Worm (Caenorhabditis elegans) whole organism, late embryonic: ENCODE measurements around the gene F47D12.7.
A peak's percentile ranks its signal among the peaks of the same experiment; 100 is the strongest.

Source experiments
- F13H6.1 ChIP-seq: sonication (generic microtip); optimal IDR thresholded peaks from 2 replicates; lab custom pipeline; 2016; ENCODE audit warnings: missing genetic modification characterization, missing compliant biosample characterization
- K02D7.2 ChIP-seq: sonication (generic microtip); optimal IDR thresholded peaks from 2 replicates; lab custom pipeline; 2017; ENCODE audit warnings: mild to moderate bottlenecking, missing genetic modification characterization, missing compliant biosample characterization
- ceh-19 ChIP-seq: fragments of 200-800 bp; sonication (Bioruptor generic); optimal IDR thresholded peaks from 2 replicates; lab custom pipeline; 2018; ENCODE audit warnings: mild to moderate bottlenecking, missing genetic modification characterization, missing compliant biosample characterization
- ets-4 ChIP-seq: sonication (generic microtip); optimal IDR thresholded peaks from 2 replicates; lab custom pipeline; 2016; ENCODE audit warnings: missing genetic modification characterization, missing compliant biosample characterization
- eyg-1 ChIP-seq: sonication (generic microtip); optimal IDR thresholded peaks from 2 replicates; lab custom pipeline; 2016; ENCODE audit warnings: missing genotype, missing genetic modification characterization, missing compliant biosample characterization
- hlh-8 ChIP-seq: sonication (generic microtip); optimal IDR thresholded peaks from 2 replicates; lab custom pipeline; 2016; ENCODE audit warnings: missing genotype, missing genetic modification characterization, missing compliant biosample characterization
- lin-11 ChIP-seq: fragments of 200-800 bp; sonication (Bioruptor generic); optimal IDR thresholded peaks from 2 replicates; lab custom pipeline; 2018; ENCODE audit warnings: mild to moderate bottlenecking, missing genetic modification characterization, missing compliant biosample characterization
- nfya-1 ChIP-seq: sonication (generic microtip); optimal IDR thresholded peaks from 2 replicates; lab custom pipeline; 2017; ENCODE audit warnings: missing genetic modification characterization, mild to moderate bottlenecking, missing compliant biosample characterization, antibody characterized with exemption, moderate library complexity
- pqm-1 ChIP-seq: sonication (generic microtip); optimal IDR thresholded peaks from 2 replicates; lab custom pipeline; 2016; ENCODE audit warnings: missing genetic modification characterization, missing compliant biosample characterization
- syd-9 ChIP-seq: sonication (generic microtip); optimal IDR thresholded peaks from 2 replicates; lab custom pipeline; 2016; ENCODE audit warnings: mild to moderate bottlenecking, missing genetic modification characterization, moderate library complexity, missing compliant biosample characterization
- tbx-2 ChIP-seq: sonication (generic microtip); optimal IDR thresholded peaks from 2 replicates; lab custom pipeline; 2016; ENCODE audit warnings: missing genetic modification characterization, missing compliant biosample characterization
- ttx-3 ChIP-seq: sonication (generic microtip); optimal IDR thresholded peaks from 2 replicates; lab custom pipeline; 2016; ENCODE audit warnings: missing genetic modification reagents, missing genetic modification characterization, missing compliant biosample characterization
- unc-42 ChIP-seq: sonication (generic microtip); optimal IDR thresholded peaks from 2 replicates; lab custom pipeline; 2016; ENCODE audit warnings: missing genotype, missing genetic modification characterization, missing compliant biosample characterization

ce11 chrIII:6307832-6308231 is 12.0 kb upstream of the F47D12.7 start:
- TF ChIP-seq ttx-3 (tag; lab: Kevin White, UChicago), result no peak
- no peak for TF ChIP-seq nfya-1 (tag; lab: Kevin White, UChicago)
- TF ChIP-seq F13H6.1 (tag; lab: Kevin White, UChicago), result no peak
- TF ChIP-seq ceh-19, result no peak
- no peak for TF ChIP-seq tbx-2 (tag; lab: Kevin White, UChicago)
- TF ChIP-seq hlh-8 (tag; lab: Kevin White, UChicago), result no peak
- TF ChIP-seq unc-42 (tag; lab: Kevin White, UChicago), result peak; percentile 56
- no peak for TF ChIP-seq syd-9
- no peak for TF ChIP-seq pqm-1
- no peak for TF ChIP-seq K02D7.2 (tag; lab: Kevin White, UChicago)
- TF ChIP-seq eyg-1, result no peak
- no peak for TF ChIP-seq ets-4 (tag; lab: Kevin White, UChicago)
- TF ChIP-seq lin-11 (tag; lab: Kevin White, UChicago), result no peak
